Worm (Caenorhabditis elegans) whole organism, L4 larva: ENCODE results near the gene ZC15.1.
"Not testable (repeated sequence)": the region's sequence is repeated elsewhere in the genome, so short reads cannot be mapped to it uniquely, and the experiment has no call there.

Source experiments
- ZK546.5 ChIP-seq, 2 experiments: sonication (generic microtip); optimal IDR thresholded peaks; 2 replicates each; lab custom pipeline; 2017; ENCODE audit warnings: missing biosample characterization in 2 of 2, missing genetic modification characterization in 2 of 2
- aly-2 ChIP-seq: sonication (generic microtip); optimal IDR thresholded peaks from 2 replicates; lab custom pipeline; 2018; ENCODE audit warnings: missing biosample characterization, missing genetic modification characterization
- ama-1 ChIP-seq: fragments of 150-350 bp; optimal IDR thresholded peaks from 2 replicates; lab custom pipeline; 2014; ENCODE audit warnings: inconsistent platforms, mixed read lengths
- attf-4 ChIP-seq: sonication (generic microtip); optimal IDR thresholded peaks from 3 replicates; lab custom pipeline; 2017; ENCODE audit warnings: missing biosample characterization, missing genetic modification characterization
- fos-1 ChIP-seq: fragments of 150-350 bp; optimal IDR thresholded peaks from 2 replicates; lab custom pipeline; 2014; ENCODE audit warnings: missing biosample characterization, missing genetic modification characterization
- lin-13 ChIP-seq: fragments of 150-350 bp; optimal IDR thresholded peaks from 2 replicates; lab custom pipeline; 2014; ENCODE audit warnings: missing biosample characterization, missing genetic modification reagents, missing genetic modification characterization
- nhr-11 ChIP-seq: fragments of 150-350 bp; optimal IDR thresholded peaks from 2 replicates; lab custom pipeline; 2014; ENCODE audit warnings: missing biosample characterization, missing genetic modification characterization

DNA sequence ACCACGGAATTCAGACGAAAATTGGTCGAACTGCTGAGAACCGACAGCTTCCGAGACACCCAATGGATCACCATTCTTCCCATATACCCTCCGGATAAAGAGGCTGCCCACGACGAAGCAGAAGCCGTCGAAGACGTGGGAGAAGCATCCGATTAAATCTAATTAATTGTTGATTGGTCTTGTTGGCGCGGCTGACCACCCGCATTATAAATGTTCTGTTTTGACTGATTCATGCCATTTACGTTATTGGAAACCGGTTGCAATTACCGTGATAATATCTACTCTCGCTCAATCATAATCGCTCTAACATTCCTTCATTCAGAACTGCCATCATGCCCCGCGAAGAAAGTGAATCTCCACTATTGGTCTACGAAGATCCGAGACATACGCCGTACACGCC lies 2.6 kb upstream of the ZC15.1 start, which contains the start of gene ZC15.3:
- not testable (repeated sequence) for TF ChIP-seq fos-1; nhr-11 (tag; lab: Kevin White, UChicago); ama-1 (lab: Kevin White, UChicago); aly-2 (tag; lab: Kevin White, UChicago); ZK546.5 (tag; optimal IDR thresholded peaks at IDR 0.05; lab: Kevin White, UChicago); lin-13 (GFP tag; lab: Kevin White, UChicago); attf-4
